Worm (Caenorhabditis elegans) whole organism, L3 larva: ENCODE data around the gene C09G9.3.

Experiments
- fos-1 ChIP-seq: fragments of 150-350 bp; optimal IDR thresholded peaks from 2 replicates; lab custom pipeline; 2014; ENCODE audit warnings: missing biosample characterization, missing genetic modification characterization
- unc-39 ChIP-seq: sonication (generic microtip); optimal IDR thresholded peaks from 4 replicates; lab custom pipeline; 2017; ENCODE audit warnings: missing biosample characterization, missing genetic modification characterization

- TF ChIP-seq unc-39 (tag; lab: Kevin White, UChicago) (no peak), fos-1 (tag; lab: Kevin White, UChicago) (no peak)
Measured at ce11 chrIV:8830591-8830990, 42.3 kb downstream of the C09G9.3 start, which contains the start of gene T28C6.8.
